Fruit fly (Drosophila melanogaster) whole organism, embryonic: ENCODE data around the gene CG42824.

ENCODE experiments used
- CG11093 ChIP-seq: fragments of 200-800 bp; sonication (Bioruptor generic); IDR thresholded peaks from 3 replicates; pipeline ENCODE4 v1.3.6; 2022; ENCODE audit warnings: missing biosample characterization, missing genetic modification characterization
- CG11560 ChIP-seq: fragments of 200-800 bp; sonication (Bioruptor generic); IDR thresholded peaks from 3 replicates; pipeline ENCODE4 v1.3.6; 2022; ENCODE audit warnings: missing biosample characterization, missing genetic modification characterization
- CG11695 ChIP-seq: fragments of 200-800 bp; sonication (Bioruptor generic); IDR thresholded peaks from 3 replicates; pipeline ENCODE4 v1.3.6; 2022; ENCODE audit warnings: missing biosample characterization, missing genetic modification characterization
- CG13123 ChIP-seq: fragments of 200-800 bp; sonication (Bioruptor generic); optimal IDR thresholded peaks from 2 replicates; lab custom pipeline; 2016; ENCODE audit warnings: missing biosample characterization, missing genetic modification characterization
- CG30020 ChIP-seq: fragments of 200-800 bp; optimal IDR thresholded peaks from 2 replicates; lab custom pipeline; 2019; ENCODE audit warnings: missing biosample characterization, mild to moderate bottlenecking, missing genetic modification characterization, moderate library complexity
- ERR ChIP-seq: fragments of 200-800 bp; sonication (Bioruptor generic); optimal IDR thresholded peaks from 2 replicates; lab custom pipeline; 2016; ENCODE audit warnings: missing biosample characterization, missing genetic modification characterization
- Sry-β ChIP-seq: fragments of 200-800 bp; sonication (Bioruptor generic); optimal IDR thresholded peaks from 2 replicates; lab custom pipeline; 2018; ENCODE audit warnings: missing biosample characterization, mild to moderate bottlenecking, missing genetic modification characterization, moderate library complexity
- ab ChIP-seq: fragments of 200-800 bp; sonication (Bioruptor generic); optimal IDR thresholded peaks from 2 replicates; lab custom pipeline; 2016; ENCODE audit warnings: missing biosample characterization, missing genetic modification characterization
- luna ChIP-seq: fragments of 200-800 bp; sonication (Bioruptor generic); optimal IDR thresholded peaks from 2 replicates; lab custom pipeline; 2016; ENCODE audit warnings: missing biosample characterization, missing genetic modification characterization
- maf-S ChIP-seq: fragments of 200-800 bp; sonication (Bioruptor generic); optimal IDR thresholded peaks from 2 replicates; lab custom pipeline; 2016; ENCODE audit warnings: missing biosample characterization, missing genetic modification characterization

dm6 chr3R:17405009-17405408, 1.3 kb downstream of the CG42824 start, which contains the start of gene CG42823:
- no peak for TF ChIP-seq luna (GFP tag; lab: Kevin White, UChicago)
- no peak for TF ChIP-seq ERR (GFP tag; lab: Kevin White, UChicago)
- TF ChIP-seq ab (GFP tag; lab: Kevin White, UChicago), result no peak
- TF ChIP-seq CG11093 (GFP tag; lab: Robert Waterston, UW), result no peak
- no peak for TF ChIP-seq CG11560 (tag; lab: Robert Waterston, UW)
- TF ChIP-seq CG30020, result no peak
- TF ChIP-seq CG11695, result no peak
- TF ChIP-seq maf-S (GFP tag; lab: Kevin White, UChicago), result no peak
- no peak for TF ChIP-seq Sry-β (GFP tag; lab: Kevin White, UChicago)
- TF ChIP-seq CG13123 (GFP tag; lab: Kevin White, UChicago), result no peak
